Worm (Caenorhabditis elegans): ENCODE results near the gene vha-2.

Gene vha-2

DNA sequence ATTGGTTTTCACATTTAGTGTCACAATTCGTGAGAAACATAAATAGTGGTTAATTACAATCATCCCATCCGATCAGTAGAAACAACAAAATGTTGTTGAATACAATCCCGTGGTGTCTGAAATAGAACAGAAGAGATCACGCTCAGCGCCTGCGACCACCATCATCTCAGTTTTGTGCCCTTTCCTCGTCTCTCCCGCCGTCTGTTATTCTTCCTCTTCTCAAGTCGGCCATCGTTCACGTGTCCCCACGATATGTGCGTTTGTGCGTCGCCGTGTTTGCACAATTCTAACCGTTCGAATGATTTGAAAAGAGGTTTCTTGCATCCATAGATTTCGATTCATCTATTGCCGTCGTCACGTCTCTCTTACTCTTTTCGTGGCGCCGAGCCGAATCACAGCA is 36.8 kb downstream of the vha-2 start, which contains the start of gene panl-3 (continued):
- TF ChIP-seq dmd-6 (GFP tag; IDR thresholded peaks at IDR 0.05) (peak; percentile 43), snpc-4 (tag; optimal IDR thresholded peaks at IDR 0.05) (no peak), dmd-9 (GFP tag; IDR thresholded peaks at IDR 0.05) (no peak), ceh-20 (GFP tag; IDR thresholded peaks at IDR 0.05) (peak; percentile 33; the same call in 1 of the 2 replicates)

DNA sequence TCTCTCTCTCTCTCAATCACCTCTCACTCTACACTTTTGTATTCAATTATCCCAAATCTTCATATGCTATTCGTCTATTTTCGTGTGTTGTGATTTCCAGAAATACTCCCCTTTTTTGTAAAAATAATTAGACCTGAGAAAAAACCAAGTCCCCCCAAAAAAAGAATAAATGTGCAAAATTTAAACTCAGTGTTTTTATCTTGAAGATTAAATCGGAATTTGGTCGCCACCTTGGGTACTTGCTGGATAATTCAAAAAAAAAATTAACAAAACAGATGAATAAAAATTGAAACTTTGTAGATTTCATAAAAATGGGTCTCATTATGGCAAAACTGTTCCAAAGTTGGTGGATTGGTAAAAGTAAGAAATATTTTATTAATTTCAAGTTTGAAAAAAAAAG is 41.0 kb downstream of the vha-2 start, which contains the start of gene arl-5:
Gene arl-5, plus strand, starts transcription at position 301 of the 400 bp plus-strand sequence.
- TF ChIP-seq mep-1 (tag; optimal IDR thresholded peaks at IDR 0.05) (no peak), arid-1 (GFP tag; conservative IDR thresholded peaks at IDR 0.05) (no peak), hif-1 (tag; optimal IDR thresholded peaks at IDR 0.05) (no peak), pqm-1 (tag; optimal IDR thresholded peaks at IDR 0.05) (no peak), mdt-29 (GFP tag; IDR thresholded peaks at IDR 0.05) (no peak), ceh-82 (tag; optimal IDR thresholded peaks at IDR 0.05) (no peak), dmd-8 (GFP tag; IDR thresholded peaks at IDR 0.05) (no peak)

DNA sequence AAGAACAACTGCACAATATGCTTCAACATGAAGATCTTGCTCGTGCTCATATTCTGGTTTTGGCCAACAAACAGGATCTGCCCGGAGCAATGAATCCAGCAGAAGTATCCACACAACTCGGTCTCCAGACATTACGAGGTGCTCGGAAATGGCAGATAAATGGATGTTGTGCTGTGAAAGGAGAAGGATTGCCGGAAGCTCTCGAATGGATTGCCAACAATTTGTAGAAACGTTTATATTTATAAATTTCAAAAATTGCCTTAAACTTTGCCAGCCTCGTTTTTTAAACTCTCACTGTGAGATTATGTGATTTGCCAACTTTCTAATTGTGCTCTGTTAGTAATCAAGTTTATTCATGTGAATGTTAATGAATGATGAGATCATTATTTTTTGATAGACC is 41.8 kb downstream of the vha-2 start:
- TF ChIP-seq unc-62 (GFP tag; optimal IDR thresholded peaks at IDR 0.05 in 1 of 2): peak in 1 of 2 experiments; percentile 97
- no peak for TF ChIP-seq unc-62 (tag; optimal IDR thresholded peaks at IDR 0.05)
- no peak for TF ChIP-seq ceh-32 (tag; optimal IDR thresholded peaks at IDR 0.05; ENCODE audit: poor library complexity)

DNA sequence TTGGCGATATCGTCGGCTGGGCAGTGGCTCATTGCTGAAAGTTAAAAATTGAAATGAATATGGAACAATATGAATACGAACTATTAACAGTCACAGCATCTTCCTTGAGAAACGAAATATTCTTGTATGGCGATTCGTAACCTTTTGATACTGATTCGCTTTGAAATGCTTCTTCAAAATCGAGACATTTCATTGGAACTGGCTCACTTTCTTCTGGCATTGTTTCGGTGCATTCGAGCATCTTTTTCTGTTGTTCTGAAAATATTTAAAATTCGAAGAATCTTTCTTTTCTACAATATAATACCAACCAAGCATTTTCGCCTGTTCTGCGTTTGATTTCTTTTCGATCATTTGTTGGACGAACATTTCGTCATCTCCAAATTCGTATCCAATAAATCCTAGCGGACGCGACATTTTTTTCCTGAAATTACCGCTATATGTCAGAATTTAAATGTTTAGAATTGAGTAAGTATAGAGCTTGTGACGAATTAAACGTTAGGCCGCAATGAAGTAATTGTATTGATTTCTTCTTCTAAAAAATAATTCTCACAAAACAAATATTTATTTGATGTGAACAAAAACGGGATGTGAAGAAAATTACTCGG is 42.5 kb downstream of the vha-2 start, which contains the start of gene lin-52:
Gene lin-52, minus strand, starts transcription at position 421 of the 605 bp plus-strand sequence.
- TF ChIP-seq ces-1 (GFP tag; optimal IDR thresholded peaks at IDR 0.05) (no peak), lin-29 (GFP tag; IDR thresholded peaks at IDR 0.05) (no peak), daf-19 (GFP tag; conservative IDR thresholded peaks at IDR 0.05) (peak; percentile 76; the same call in 1 of the 2 replicates), nhr-102 (tag; optimal IDR thresholded peaks at IDR 0.05) (peak; percentile 50), sdz-12 (GFP tag; optimal IDR thresholded peaks at IDR 0.05) (no peak), hmg-1.1 (GFP tag; IDR thresholded peaks at IDR 0.05) (no peak), ceh-82 (tag; optimal IDR thresholded peaks at IDR 0.05) (no peak), jun-1 (tag; optimal IDR thresholded peaks at IDR 0.05) (no peak), mdl-1 (tag; optimal IDR thresholded peaks at IDR 0.05) (no peak), nhr-76 (tag; optimal IDR thresholded peaks at IDR 0.05) (no peak), zfp-2 (tag; optimal IDR thresholded peaks at IDR 0.05) (no peak), zip-11 (GFP tag; IDR thresholded peaks at IDR 0.05) (no peak), pqm-1 (tag; optimal IDR thresholded peaks at IDR 0.05) (no peak), zfp-3 (GFP tag; conservative IDR thresholded peaks at IDR 0.05) (peak; percentile 88), pha-4 (GFP tag; IDR thresholded peaks at IDR 0.05) (no peak; the same call in 1 of the 2 replicates), pha-4 (tag; optimal IDR thresholded peaks at IDR 0.05) (no peak), D1046.2 (GFP tag; IDR thresholded peaks at IDR 0.05) (no peak), lin-13 (GFP tag; optimal IDR thresholded peaks at IDR 0.05) (no peak), tra-1 (GFP tag; IDR thresholded peaks at IDR 0.05) (no peak), unc-39 (tag; optimal IDR thresholded peaks at IDR 0.05) (no peak), ztf-11 (tag; optimal IDR thresholded peaks at IDR 0.05) (no peak), madf-5 (GFP tag; IDR thresholded peaks at IDR 0.05) (no peak), dmd-6 (GFP tag; IDR thresholded peaks at IDR 0.05) (no peak), mep-1 (tag; optimal IDR thresholded peaks at IDR 0.05) (peak; percentile 13), Y5F2A.4 (GFP tag; optimal IDR thresholded peaks at IDR 0.05) (no peak), lin-15B (tag; optimal IDR thresholded peaks at IDR 0.05) (no peak), ztf-7 (tag; optimal IDR thresholded peaks at IDR 0.05) (no peak), mes-2 (tag; optimal IDR thresholded peaks at IDR 0.05; ENCODE audit: poor library complexity, severe bottlenecking) (peak; percentile 21), nhr-11 (tag; optimal IDR thresholded peaks at IDR 0.05) (no peak), daf-8 (GFP tag; IDR thresholded peaks at IDR 0.05) (no peak), fkh-10 (GFP tag; optimal IDR thresholded peaks at IDR 0.05) (no peak), skn-1 (tag; optimal IDR thresholded peaks at IDR 0.05) (no peak), F44E2.7 (GFP tag; IDR thresholded peaks at IDR 0.05) (no peak), nhr-77 (tag; optimal IDR thresholded peaks at IDR 0.05) (no peak), lin-39 (tag; optimal IDR thresholded peaks at IDR 0.05) (no peak), nhr-6 (tag; optimal IDR thresholded peaks at IDR 0.05) (no peak), egl-43 (GFP tag; IDR thresholded peaks at IDR 0.05) (no peak)

Measured in whole organism, L4 larva.